Worm (Caenorhabditis elegans): ENCODE results near the gene C06A6.4.

Gene C06A6.4

DNA sequence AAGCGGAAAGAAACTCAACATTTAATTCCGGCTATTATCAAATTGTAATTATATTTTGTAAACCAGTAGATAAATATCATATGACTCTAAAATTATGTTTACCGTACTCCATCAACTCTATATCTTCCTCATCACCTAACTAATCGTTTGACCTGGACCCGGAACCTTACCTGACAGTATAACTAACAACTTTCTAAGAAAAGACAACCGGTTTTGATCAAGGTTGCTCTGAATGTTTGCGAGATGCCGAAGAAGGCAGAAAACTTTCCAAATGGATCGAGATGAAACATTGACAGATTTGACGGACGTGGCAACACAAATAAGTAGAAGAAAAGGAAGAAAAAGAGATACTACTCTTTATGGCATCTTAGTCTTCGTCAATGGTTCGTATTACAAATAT lies 4.4 kb downstream of the C06A6.4 start:
- no peak for TF ChIP-seq med-1 (GFP tag; optimal IDR thresholded peaks at IDR 0.05; ENCODE audit: insufficient read depth)
- no peak for TF ChIP-seq ztf-23 (GFP tag; IDR thresholded peaks at IDR 0.05)
- no peak for TF ChIP-seq T22C8.4 (GFP tag; IDR thresholded peaks at IDR 0.05)
- TF ChIP-seq ztf-29 (GFP tag; IDR thresholded peaks at IDR 0.05): no peak
- TF ChIP-seq flt-1 (GFP tag; IDR thresholded peaks at IDR 0.05): no peak
- TF ChIP-seq klf-2 (GFP tag; conservative IDR thresholded peaks at IDR 0.05): no peak
- no peak for TF ChIP-seq tab-1 (GFP tag; IDR thresholded peaks at IDR 0.05)
- TF ChIP-seq cog-1 (tag; optimal IDR thresholded peaks at IDR 0.05): no peak
- TF ChIP-seq ref-1 (GFP tag; conservative IDR thresholded peaks at IDR 0.05): no peak

DNA sequence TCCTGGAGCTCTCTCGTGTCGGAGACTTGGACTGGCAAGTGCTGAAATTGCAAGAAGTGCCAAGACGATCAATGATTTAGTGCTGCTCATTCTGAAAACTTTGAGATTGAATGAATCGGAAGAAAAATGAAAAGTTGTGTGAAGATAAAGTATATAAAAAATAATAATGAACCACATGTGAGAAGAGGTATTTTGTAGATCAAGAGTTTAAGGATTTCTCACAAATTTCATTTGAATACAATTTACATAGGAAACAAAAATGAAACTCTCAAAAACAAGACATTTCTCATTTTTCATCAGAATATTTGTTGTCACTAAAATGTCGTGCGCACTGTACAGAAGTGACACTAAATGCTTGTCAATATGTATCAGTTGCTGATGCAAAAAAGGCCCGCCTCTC lies 6.6 kb downstream of the C06A6.4 start, which contains the start of gene T14A8.2:
T14A8.2 (minus strand) TSS at position 101 of the 400 bp plus-strand sequence.
- TF ChIP-seq med-1 (GFP tag; optimal IDR thresholded peaks at IDR 0.05; ENCODE audit: insufficient read depth) (no peak), ztf-29 (GFP tag; IDR thresholded peaks at IDR 0.05) (no peak), T22C8.4 (GFP tag; IDR thresholded peaks at IDR 0.05) (no peak), ztf-23 (GFP tag; IDR thresholded peaks at IDR 0.05) (no peak), flt-1 (GFP tag; IDR thresholded peaks at IDR 0.05) (no peak), cog-1 (tag; optimal IDR thresholded peaks at IDR 0.05) (no peak), klf-2 (GFP tag; conservative IDR thresholded peaks at IDR 0.05) (no peak), tab-1 (GFP tag; IDR thresholded peaks at IDR 0.05) (no peak), ref-1 (GFP tag; conservative IDR thresholded peaks at IDR 0.05) (no peak)

DNA sequence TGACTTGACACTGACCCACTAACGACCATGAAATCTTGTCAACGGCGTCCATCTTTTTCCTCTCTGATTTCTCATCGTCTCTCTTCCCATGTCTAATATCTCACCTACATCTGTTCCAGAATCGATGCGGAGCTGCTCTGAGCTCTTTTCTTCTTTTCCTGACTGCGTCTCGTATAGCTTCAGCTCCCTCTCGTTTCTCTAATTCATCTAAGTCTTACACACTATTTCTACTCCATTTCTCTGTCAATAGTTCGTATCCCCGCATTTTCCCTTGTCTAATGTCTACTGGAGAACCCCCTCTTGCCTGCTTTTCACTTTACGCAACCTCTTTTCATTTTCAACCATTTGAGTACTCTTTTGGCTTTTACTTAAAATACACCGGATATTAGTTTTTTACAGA lies 11.2 kb downstream of the C06A6.4 start, which contains the start of gene ric-3:
ric-3 (plus strand) TSS at position 400 of the 400 bp plus-strand sequence.
- TF ChIP-seq klf-2 (GFP tag; conservative IDR thresholded peaks at IDR 0.05): no peak
- no peak for TF ChIP-seq flt-1 (GFP tag; IDR thresholded peaks at IDR 0.05)
- peak; percentile 60 for TF ChIP-seq cog-1 (tag; optimal IDR thresholded peaks at IDR 0.05)

DNA sequence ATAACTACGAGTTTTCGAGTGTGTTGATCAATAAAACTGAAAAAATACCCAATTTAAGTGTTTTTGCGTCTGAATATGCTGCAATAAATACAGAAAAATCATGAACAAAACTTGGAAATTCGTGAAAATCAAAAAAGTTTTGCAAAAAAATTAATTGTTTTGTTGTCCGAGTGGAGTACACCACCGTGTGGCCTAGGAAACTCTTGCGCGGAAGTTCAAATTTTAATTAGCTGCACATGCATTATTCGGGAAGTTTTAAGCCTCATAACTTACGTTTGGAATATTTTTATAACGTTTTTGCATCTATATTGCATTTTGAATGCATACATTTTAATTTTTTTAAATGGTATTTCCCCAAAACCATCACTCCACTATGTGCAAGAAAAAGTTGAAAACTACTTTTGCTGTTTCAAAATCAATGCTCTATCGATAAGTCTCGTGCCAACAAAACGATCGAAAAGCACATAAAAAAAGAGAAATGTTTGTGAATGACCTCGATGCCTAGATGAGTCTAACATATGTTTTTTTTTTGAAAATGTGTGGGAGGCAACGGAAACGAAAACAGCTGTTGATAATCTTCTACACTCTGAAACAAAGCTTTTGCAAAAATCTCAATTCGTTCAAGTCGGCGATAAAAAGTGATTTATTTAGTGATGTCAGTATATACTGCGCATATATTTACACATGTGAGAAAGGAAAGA lies 12.5 kb downstream of the C06A6.4 start:
- TF ChIP-seq T22C8.4 (GFP tag; IDR thresholded peaks at IDR 0.05) (no peak), cog-1 (tag; optimal IDR thresholded peaks at IDR 0.05) (no peak), ztf-23 (GFP tag; IDR thresholded peaks at IDR 0.05) (no peak), tab-1 (GFP tag; IDR thresholded peaks at IDR 0.05) (no peak), klf-2 (GFP tag; conservative IDR thresholded peaks at IDR 0.05) (no peak), ztf-29 (GFP tag; IDR thresholded peaks at IDR 0.05) (no peak), flt-1 (GFP tag; IDR thresholded peaks at IDR 0.05) (no peak), ref-1 (GFP tag; conservative IDR thresholded peaks at IDR 0.05) (no peak), med-1 (GFP tag; optimal IDR thresholded peaks at IDR 0.05; ENCODE audit: insufficient read depth) (no peak)

DNA sequence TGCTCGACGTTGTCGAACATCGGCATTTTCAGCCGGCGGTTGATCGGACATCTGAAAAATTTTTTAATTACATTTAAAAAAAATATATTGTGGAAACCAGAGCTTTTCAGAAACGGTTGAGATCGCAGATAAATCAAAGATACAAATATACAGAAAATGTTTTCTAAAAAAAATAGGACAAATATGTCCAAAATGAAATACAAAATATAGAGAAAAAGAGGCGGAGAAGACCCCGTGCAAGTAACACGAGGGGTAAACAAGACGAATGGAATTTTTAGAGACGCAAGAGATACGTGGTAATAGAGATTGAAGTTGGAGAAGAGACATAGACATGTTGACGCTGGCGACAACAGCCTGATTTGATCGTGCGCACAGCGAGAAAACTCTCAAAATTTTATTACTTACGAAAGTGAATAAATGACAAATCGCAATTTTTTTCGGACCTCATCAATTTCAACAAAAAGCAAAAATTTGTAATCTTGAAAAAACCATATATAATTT lies 13.4 kb downstream of the C06A6.4 start, which contains the start of gene cdgs-1:
cdgs-1 (minus strand) TSS at position 51 of the 501 bp plus-strand sequence.
- TF ChIP-seq flt-1 (GFP tag; IDR thresholded peaks at IDR 0.05): no peak
- no peak for TF ChIP-seq ztf-23 (GFP tag; IDR thresholded peaks at IDR 0.05)
- TF ChIP-seq tab-1 (GFP tag; IDR thresholded peaks at IDR 0.05): no peak
- TF ChIP-seq T22C8.4 (GFP tag; IDR thresholded peaks at IDR 0.05): no peak
- no peak for TF ChIP-seq cog-1 (tag; optimal IDR thresholded peaks at IDR 0.05)
- no peak for TF ChIP-seq med-1 (GFP tag; optimal IDR thresholded peaks at IDR 0.05; ENCODE audit: insufficient read depth)
- no peak for TF ChIP-seq ztf-29 (GFP tag; IDR thresholded peaks at IDR 0.05)
- TF ChIP-seq ref-1 (GFP tag; conservative IDR thresholded peaks at IDR 0.05): no peak
- no peak for TF ChIP-seq klf-2 (GFP tag; conservative IDR thresholded peaks at IDR 0.05)

DNA sequence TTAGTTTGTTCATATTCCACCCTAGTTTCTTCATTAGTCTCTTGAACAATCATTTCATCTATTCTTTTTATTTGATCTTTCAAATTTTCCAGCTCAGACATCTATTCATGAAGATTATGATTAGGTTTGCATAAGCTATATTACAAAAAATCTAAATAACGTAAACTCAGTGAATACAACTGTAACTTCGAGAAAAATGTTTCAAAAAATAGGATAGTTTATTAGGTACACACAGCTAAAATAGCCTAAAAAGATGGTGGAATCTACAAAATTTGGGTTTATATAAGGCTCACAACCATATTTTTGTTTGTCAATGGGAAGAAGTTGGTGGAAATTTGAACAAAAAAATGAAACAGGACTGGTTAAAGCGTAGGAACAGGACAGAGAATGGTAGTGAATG lies 16.4 kb downstream of the C06A6.4 start, which contains the start of gene zgpa-1:
zgpa-1 (minus strand) TSS at position 101 of the 400 bp plus-strand sequence.
- TF ChIP-seq med-1 (GFP tag; optimal IDR thresholded peaks at IDR 0.05; ENCODE audit: insufficient read depth) (no peak), T22C8.4 (GFP tag; IDR thresholded peaks at IDR 0.05) (no peak), tab-1 (GFP tag; IDR thresholded peaks at IDR 0.05) (no peak), ref-1 (GFP tag; conservative IDR thresholded peaks at IDR 0.05) (no peak), cog-1 (tag; optimal IDR thresholded peaks at IDR 0.05) (no peak), ztf-23 (GFP tag; IDR thresholded peaks at IDR 0.05) (no peak), flt-1 (GFP tag; IDR thresholded peaks at IDR 0.05) (no peak), ztf-29 (GFP tag; IDR thresholded peaks at IDR 0.05) (no peak), klf-2 (GFP tag; conservative IDR thresholded peaks at IDR 0.05) (no peak)

DNA sequence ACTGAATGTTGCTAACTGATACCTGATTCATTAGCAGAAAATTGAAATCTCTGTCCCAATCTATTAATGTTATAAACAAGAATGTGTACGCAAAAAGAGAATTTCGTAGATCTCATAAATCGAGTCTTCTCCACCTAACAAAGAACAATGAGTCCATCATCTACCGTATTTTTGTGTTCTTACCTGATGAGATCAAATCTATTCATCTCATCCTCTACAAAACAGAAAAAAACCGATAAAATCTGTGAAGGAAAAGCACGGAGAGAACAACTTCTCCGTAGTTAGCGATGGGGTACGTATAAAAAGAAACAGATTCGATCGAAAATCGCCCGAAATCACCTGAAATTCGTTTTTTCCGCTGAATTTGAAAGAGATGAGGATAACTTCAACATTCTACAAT lies 20.5 kb downstream of the C06A6.4 start, which contains the start of gene C33H5.1:
C33H5.1 (plus strand) TSS at position 330 of the 400 bp plus-strand sequence.
- no peak for TF ChIP-seq ref-1 (GFP tag; conservative IDR thresholded peaks at IDR 0.05)
- TF ChIP-seq flt-1 (GFP tag; IDR thresholded peaks at IDR 0.05): no peak
- no peak for TF ChIP-seq klf-2 (GFP tag; conservative IDR thresholded peaks at IDR 0.05)
- no peak for TF ChIP-seq ztf-29 (GFP tag; IDR thresholded peaks at IDR 0.05)
- no peak for TF ChIP-seq cog-1 (tag; optimal IDR thresholded peaks at IDR 0.05)
- TF ChIP-seq tab-1 (GFP tag; IDR thresholded peaks at IDR 0.05): no peak
- TF ChIP-seq T22C8.4 (GFP tag; IDR thresholded peaks at IDR 0.05): no peak
- no peak for TF ChIP-seq med-1 (GFP tag; optimal IDR thresholded peaks at IDR 0.05; ENCODE audit: insufficient read depth)
- no peak for TF ChIP-seq ztf-23 (GFP tag; IDR thresholded peaks at IDR 0.05)

DNA sequence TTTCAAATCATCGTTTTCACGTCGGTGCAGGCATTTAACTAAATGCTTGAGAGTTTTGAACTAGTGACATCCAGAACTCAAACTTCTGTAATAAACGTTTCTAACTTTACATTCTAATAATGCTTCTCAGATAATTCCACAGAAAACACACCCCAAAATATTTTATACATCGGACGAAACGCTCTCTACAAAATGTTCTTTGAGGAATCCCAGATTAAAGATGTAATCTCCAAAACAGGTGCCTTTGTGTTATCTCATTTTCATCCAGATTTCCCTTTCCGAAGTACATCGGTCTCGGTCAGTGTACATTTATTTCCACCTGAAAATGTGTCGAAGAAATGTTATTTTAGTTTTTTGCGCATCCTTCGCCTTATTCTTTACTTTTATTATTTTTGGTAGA lies 24.4 kb downstream of the C06A6.4 start, which contains the start of gene C33H5.2:
C33H5.2 (plus strand) TSS at position 301 of the 400 bp plus-strand sequence.
- TF ChIP-seq med-1 (GFP tag; optimal IDR thresholded peaks at IDR 0.05; ENCODE audit: insufficient read depth) (no peak), cog-1 (tag; optimal IDR thresholded peaks at IDR 0.05) (no peak), ztf-29 (GFP tag; IDR thresholded peaks at IDR 0.05) (no peak), flt-1 (GFP tag; IDR thresholded peaks at IDR 0.05) (no peak), tab-1 (GFP tag; IDR thresholded peaks at IDR 0.05) (no peak), klf-2 (GFP tag; conservative IDR thresholded peaks at IDR 0.05) (no peak), T22C8.4 (GFP tag; IDR thresholded peaks at IDR 0.05) (no peak), ref-1 (GFP tag; conservative IDR thresholded peaks at IDR 0.05) (no peak), ztf-23 (GFP tag; IDR thresholded peaks at IDR 0.05) (no peak)

DNA sequence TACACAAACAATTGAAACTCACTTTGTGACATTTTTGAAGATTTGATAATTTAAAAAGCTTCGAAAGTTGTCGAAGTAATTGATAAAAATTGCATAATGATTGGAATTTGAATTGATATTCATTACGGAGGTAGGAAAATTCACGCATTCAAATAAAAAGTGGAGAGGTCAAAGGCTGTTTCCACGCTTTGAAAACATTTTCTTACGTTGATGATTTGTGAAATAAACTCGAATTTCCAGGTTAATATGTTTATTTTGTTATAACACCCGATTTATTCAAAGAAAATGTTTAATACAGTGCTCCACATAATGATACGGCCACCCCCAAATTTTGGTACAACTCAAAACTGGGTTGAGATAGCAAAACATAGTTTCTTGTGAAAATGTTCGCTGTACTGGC lies 25.8 kb downstream of the C06A6.4 start, which contains the start of gene C33H5.16:
C33H5.16 (minus strand) TSS at position 101 of the 400 bp plus-strand sequence.
- TF ChIP-seq flt-1 (GFP tag; IDR thresholded peaks at IDR 0.05) (no peak), tab-1 (GFP tag; IDR thresholded peaks at IDR 0.05) (no peak), med-1 (GFP tag; optimal IDR thresholded peaks at IDR 0.05; ENCODE audit: insufficient read depth) (no peak), ztf-29 (GFP tag; IDR thresholded peaks at IDR 0.05) (no peak)

Measured in whole organism, midembryonic.